Worm (Caenorhabditis elegans) whole organism, young adult: ENCODE measurements around the gene acr-24.

ENCODE experiments used
- B0019.2 ChIP-seq: fragments of 200-800 bp; sonication (Bioruptor generic); conservative IDR thresholded peaks from 2 replicates; pipeline ENCODE4 v1.3.6; 2022; ENCODE audit warnings: missing genetic modification reagents, missing genetic modification characterization, missing compliant biosample characterization
- C06A6.2 ChIP-seq: fragments of 200-800 bp; sonication (Bioruptor generic); conservative IDR thresholded peaks from 2 replicates; pipeline ENCODE4 v1.3.6; 2022; ENCODE audit warnings: missing genetic modification characterization, missing compliant biosample characterization
- C17E4.6 ChIP-seq: fragments of 200-800 bp; sonication (Bioruptor generic); IDR thresholded peaks from 2 replicates; pipeline ENCODE4 v1.3.6; 2022; ENCODE audit warnings: missing genetic modification reagents, missing genetic modification characterization, missing compliant biosample characterization
- F33H1.4 ChIP-seq: fragments of 200-800 bp; sonication (Bioruptor generic); IDR thresholded peaks from 2 replicates; pipeline ENCODE4 v1.3.6; 2022; ENCODE audit warnings: missing genetic modification reagents, missing genetic modification characterization, missing compliant biosample characterization
- F37B4.10 ChIP-seq: fragments of 200-800 bp; sonication (Bioruptor generic); IDR thresholded peaks from 2 replicates; pipeline ENCODE4 v1.3.6; 2022; ENCODE audit warnings: missing genetic modification characterization, missing compliant biosample characterization
- F39B2.1 ChIP-seq: fragments of 200-800 bp; sonication (Bioruptor generic); IDR thresholded peaks from 2 replicates; pipeline ENCODE4 v1.3.6; 2022; ENCODE audit warnings: missing genetic modification reagents, missing genetic modification characterization, missing compliant biosample characterization
- K11D2.4 ChIP-seq: fragments of 200-800 bp; sonication (Bioruptor generic); IDR thresholded peaks from 2 replicates; pipeline ENCODE4 v1.3.6; 2022; ENCODE audit warnings: missing genetic modification reagents, missing genetic modification characterization, missing compliant biosample characterization
- Y53F4B.3 ChIP-seq: fragments of 200-800 bp; sonication (Bioruptor generic); IDR thresholded peaks from 2 replicates; pipeline ENCODE4 v1.3.6; 2022; ENCODE audit warnings: missing genetic modification reagents, missing genetic modification characterization, missing compliant biosample characterization
- Y53G8AR.9 ChIP-seq: fragments of 200-800 bp; sonication (Bioruptor generic); conservative IDR thresholded peaks from 2 replicates; pipeline ENCODE4 v1.3.6; 2022; ENCODE audit warnings: missing genetic modification reagents, missing genetic modification characterization, missing compliant biosample characterization
- Y56A3A.18 ChIP-seq: fragments of 200-800 bp; sonication (Bioruptor generic); IDR thresholded peaks from 2 replicates; pipeline ENCODE4 v1.3.6; 2022; ENCODE audit warnings: missing genetic modification reagents, missing genetic modification characterization, missing compliant biosample characterization
- Y95B8A.8 ChIP-seq: fragments of 200-800 bp; sonication (Bioruptor generic); IDR thresholded peaks from 2 replicates; pipeline ENCODE4 v1.3.6; 2022; ENCODE audit warnings: missing genetic modification reagents, missing genetic modification characterization, missing compliant biosample characterization
- aptf-2 ChIP-seq: fragments of 200-800 bp; sonication (Bioruptor generic); conservative IDR thresholded peaks from 2 replicates; pipeline ENCODE4 v1.3.6; 2022; ENCODE audit warnings: missing genetic modification reagents, missing genetic modification characterization, missing compliant biosample characterization
- attf-3 ChIP-seq: fragments of 200-800 bp; sonication (Bioruptor generic); conservative IDR thresholded peaks from 2 replicates; pipeline ENCODE4 v1.3.6; 2022; ENCODE audit warnings: missing genetic modification reagents, missing genetic modification characterization, missing compliant biosample characterization
- attf-6 ChIP-seq: fragments of 200-800 bp; sonication (Bioruptor generic); IDR thresholded peaks from 2 replicates; pipeline ENCODE4 v1.3.6; 2022; ENCODE audit warnings: missing genetic modification reagents, missing genetic modification characterization, missing compliant biosample characterization
- bed-1 ChIP-seq: fragments of 200-800 bp; sonication (Bioruptor generic); IDR thresholded peaks from 2 replicates; pipeline ENCODE4 v1.3.6; 2022; ENCODE audit warnings: missing genetic modification reagents, missing genetic modification characterization, missing compliant biosample characterization
- bed-2 ChIP-seq: fragments of 200-800 bp; sonication (Bioruptor generic); IDR thresholded peaks from 2 replicates; pipeline ENCODE4 v1.3.6; 2022; ENCODE audit warnings: missing genetic modification reagents, missing genetic modification characterization, missing compliant biosample characterization
- cebp-1 ChIP-seq, 2 experiments: fragments of 200-800 bp in 1 of 2; sonication (Bioruptor generic) in 1 of 2; sonication (generic microtip) in 1 of 2; IDR thresholded peaks in 1 of 2; optimal IDR thresholded peaks in 1 of 2; 2 replicates each; pipeline versions ENCODE4 v1.3.6 to Lab custom; 2017 to 2022; ENCODE audit warnings: missing compliant biosample characterization in 2 of 2, missing genetic modification characterization in 2 of 2, mild to moderate bottlenecking in 1 of 2, missing genetic modification reagents in 1 of 2, moderate library complexity in 1 of 2
- cebp-2 ChIP-seq: fragments of 200-800 bp; sonication (Bioruptor generic); IDR thresholded peaks from 2 replicates; pipeline ENCODE4 v1.3.6; 2022; ENCODE audit warnings: missing genetic modification characterization, missing compliant biosample characterization
- ceh-91 ChIP-seq: fragments of 200-800 bp; sonication (Bioruptor generic); IDR thresholded peaks from 2 replicates; pipeline ENCODE4 v1.3.6; 2022; ENCODE audit warnings: missing genetic modification reagents, missing genetic modification characterization, missing compliant biosample characterization
- dox-1 ChIP-seq: fragments of 200-800 bp; sonication (Bioruptor generic); IDR thresholded peaks from 2 replicates; pipeline ENCODE4 v1.3.6; 2022; ENCODE audit warnings: missing genetic modification reagents, missing genetic modification characterization, missing compliant biosample characterization
- egrh-3 ChIP-seq: fragments of 200-800 bp; sonication (Bioruptor generic); IDR thresholded peaks from 2 replicates; pipeline ENCODE4 v1.3.6; 2022; ENCODE audit warnings: missing genetic modification reagents, missing genetic modification characterization, missing compliant biosample characterization
- ekl-4 ChIP-seq: fragments of 200-800 bp; sonication (Bioruptor generic); IDR thresholded peaks from 2 replicates; pipeline ENCODE4 v1.3.6; 2022; ENCODE audit warnings: missing genetic modification reagents, missing genetic modification characterization, missing compliant biosample characterization
- hmg-1.2 ChIP-seq: fragments of 200-800 bp; sonication (Bioruptor generic); IDR thresholded peaks from 2 replicates; pipeline ENCODE4 v1.3.6; 2022; ENCODE audit warnings: missing genetic modification reagents, missing genetic modification characterization, missing compliant biosample characterization
- hsf-1 ChIP-seq: fragments of 200-800 bp; sonication (Bioruptor generic); IDR thresholded peaks from 2 replicates; pipeline ENCODE4 v1.3.6; 2022; ENCODE audit warnings: missing genetic modification reagents, missing genetic modification characterization, missing compliant biosample characterization
- let-526 ChIP-seq: fragments of 200-800 bp; sonication (Bioruptor generic); IDR thresholded peaks from 2 replicates; pipeline ENCODE4 v1.3.6; 2022; ENCODE audit warnings: missing genetic modification reagents, missing genetic modification characterization, missing compliant biosample characterization
- let-607 ChIP-seq, 2 experiments: fragments of 200-800 bp in 1 of 2; sonication (Bioruptor generic) in 1 of 2; sonication (generic microtip) in 1 of 2; optimal IDR thresholded peaks; 2 replicates each; lab custom pipeline; 2016 to 2018; ENCODE audit warnings: mild to moderate bottlenecking in 2 of 2, missing compliant biosample characterization in 2 of 2, missing genetic modification characterization in 2 of 2, moderate library complexity in 2 of 2, missing genotype in 1 of 2
- lin-26 ChIP-seq: fragments of 200-800 bp; sonication (Bioruptor generic); IDR thresholded peaks from 2 replicates; pipeline ENCODE4 v1.3.6; 2022; ENCODE audit warnings: missing genetic modification reagents, missing genetic modification characterization, missing compliant biosample characterization
- lin-54 ChIP-seq: fragments of 200-800 bp; sonication (Bioruptor generic); optimal IDR thresholded peaks from 2 replicates; lab custom pipeline; 2018; ENCODE audit warnings: mild to moderate bottlenecking, missing genetic modification characterization, missing compliant biosample characterization
- lir-1 ChIP-seq: fragments of 200-800 bp; sonication (Bioruptor generic); conservative IDR thresholded peaks from 2 replicates; pipeline ENCODE4 v1.3.6; 2022; ENCODE audit warnings: missing genetic modification reagents, missing genetic modification characterization, missing compliant biosample characterization
- madf-10 ChIP-seq: sonication (generic microtip); optimal IDR thresholded peaks from 2 replicates; lab custom pipeline; 2016; ENCODE audit warnings: mild to moderate bottlenecking, missing genetic modification characterization, missing compliant biosample characterization
- madf-3 ChIP-seq: fragments of 200-800 bp; sonication (Bioruptor generic); IDR thresholded peaks from 2 replicates; pipeline ENCODE4 v1.3.6; 2022; ENCODE audit warnings: missing genetic modification reagents, missing genetic modification characterization, missing compliant biosample characterization
- madf-6 ChIP-seq: fragments of 200-800 bp; sonication (Bioruptor generic); IDR thresholded peaks from 2 replicates; pipeline ENCODE4 v1.3.6; 2022; ENCODE audit warnings: missing genetic modification reagents, missing genetic modification characterization, missing compliant biosample characterization
- madf-8 ChIP-seq: fragments of 200-800 bp; sonication (Bioruptor generic); conservative IDR thresholded peaks from 2 replicates; pipeline ENCODE4 v1.3.6; 2022; ENCODE audit warnings: missing genetic modification reagents, missing genetic modification characterization, missing compliant biosample characterization
- mcd-1 ChIP-seq: fragments of 200-800 bp; sonication (Bioruptor generic); IDR thresholded peaks from 2 replicates; pipeline ENCODE4 v1.3.6; 2022; ENCODE audit warnings: missing genetic modification reagents, missing genetic modification characterization, missing compliant biosample characterization
- nfyb-1 ChIP-seq: fragments of 200-800 bp; sonication (Bioruptor generic); IDR thresholded peaks from 2 replicates; pipeline ENCODE4 v1.3.6; 2022; ENCODE audit warnings: missing genetic modification reagents, missing genetic modification characterization, missing compliant biosample characterization
- pbrm-1 ChIP-seq: fragments of 200-800 bp; sonication (Bioruptor generic); IDR thresholded peaks from 2 replicates; pipeline ENCODE4 v1.3.6; 2022; ENCODE audit warnings: missing genetic modification reagents, missing genetic modification characterization, missing compliant biosample characterization
- rcor-1 ChIP-seq: fragments of 200-800 bp; sonication (Bioruptor generic); IDR thresholded peaks from 2 replicates; pipeline ENCODE4 v1.3.6; 2022; ENCODE audit warnings: missing genetic modification reagents, missing genetic modification characterization, missing compliant biosample characterization
- tbp1 ChIP-seq: fragments of 200-800 bp; sonication (Bioruptor generic); optimal IDR thresholded peaks from 2 replicates; lab custom pipeline; 2018; ENCODE audit warnings: mild to moderate bottlenecking, missing genetic modification characterization, missing compliant biosample characterization
- tlf-1 ChIP-seq: fragments of 200-800 bp; sonication (Bioruptor generic); optimal IDR thresholded peaks from 2 replicates; lab custom pipeline; 2018; ENCODE audit warnings: mild to moderate bottlenecking, missing genetic modification characterization, missing compliant biosample characterization
- unc-130 ChIP-seq: sonication (generic microtip); optimal IDR thresholded peaks from 2 replicates; lab custom pipeline; 2016; ENCODE audit warnings: missing genetic modification reagents, missing genetic modification characterization, missing compliant biosample characterization
- ztf-18 ChIP-seq: sonication (generic microtip); optimal IDR thresholded peaks from 2 replicates; lab custom pipeline; 2016; ENCODE audit warnings: missing genotype, mild to moderate bottlenecking, missing genetic modification characterization, missing compliant biosample characterization
- ztf-25 ChIP-seq: fragments of 200-800 bp; sonication (Bioruptor generic); IDR thresholded peaks from 2 replicates; pipeline ENCODE4 v1.3.6; 2022; ENCODE audit warnings: missing genetic modification reagents, missing genetic modification characterization, missing compliant biosample characterization
- ztf-28 ChIP-seq: fragments of 200-800 bp; sonication (Bioruptor generic); IDR thresholded peaks from 2 replicates; pipeline ENCODE4 v1.3.6; 2022; ENCODE audit warnings: missing genetic modification reagents, missing genetic modification characterization, missing compliant biosample characterization
- ztf-6 ChIP-seq: fragments of 200-800 bp; sonication (Bioruptor generic); IDR thresholded peaks from 2 replicates; pipeline ENCODE4 v1.3.6; 2022; ENCODE audit warnings: missing genetic modification reagents, missing genetic modification characterization, missing compliant biosample characterization

Gene acr-24

DNA sequence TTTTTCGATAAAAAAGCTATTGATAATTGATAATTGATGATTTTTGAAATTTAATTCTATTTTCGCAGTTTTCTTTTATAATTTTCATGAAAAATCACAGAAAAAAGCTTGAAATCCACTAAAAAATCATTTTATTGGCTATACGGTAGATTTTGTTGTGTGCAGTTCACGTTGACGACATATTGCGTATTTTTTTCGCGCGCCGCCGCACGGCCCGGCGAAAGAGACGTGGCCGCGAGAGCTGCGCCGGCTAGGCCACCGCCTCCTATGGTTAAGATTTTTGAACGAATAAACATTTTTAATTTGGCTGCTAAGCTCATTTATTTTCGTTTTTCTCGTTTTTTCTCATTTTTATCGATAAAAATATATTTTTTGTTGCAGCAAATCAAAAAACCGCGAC, 31.5 kb downstream of the acr-24 start (continued):
- TF ChIP-seq F33H1.4 (GFP tag; lab: Robert Waterston, UW) (peak; percentile 65), egrh-3 (GFP tag; lab: Robert Waterston, UW) (peak; percentile 70; the same call in 1 of the 2 replicates), hsf-1 (GFP tag; lab: Robert Waterston, UW) (peak; percentile 73), Y53F4B.3 (GFP tag; lab: Robert Waterston, UW) (peak; percentile 59; the same call in 1 of the 2 replicates), attf-3 (peak; percentile 38; the same call in 1 of the 2 replicates), pbrm-1 (peak; percentile 82), hmg-1.2 (peak; percentile 95), madf-8 (peak; percentile 70), lir-1 (peak; percentile 76; the same call in 1 of the 2 replicates), ekl-4 (peak; percentile 48), madf-10 (tag; lab: Kevin White, UChicago) (peak; percentile 11), ztf-18 (tag; lab: Kevin White, UChicago) (peak; percentile 15), mcd-1 (GFP tag; lab: Robert Waterston, UW) (peak; percentile 80), tbp1 (GFP tag; lab: Kevin White, UChicago) (peak; percentile 61), nfyb-1 (GFP tag; lab: Robert Waterston, UW) (peak; percentile 66; the same call in 1 of the 2 replicates), Y95B8A.8 (GFP tag; lab: Robert Waterston, UW) (peak; percentile 89; the same call in 1 of the 2 replicates), attf-6 (GFP tag; lab: Robert Waterston, UW) (peak; percentile 97), lin-54 (peak; percentile 36), C17E4.6 (GFP tag; lab: Robert Waterston, UW) (0 out of 2 replicates have a peak, but pooled peaks have one; percentile 18), B0019.2 (peak; percentile 94), ztf-6 (GFP tag; lab: Robert Waterston, UW) (0 out of 2 replicates have a peak, but pooled peaks have one; percentile 12), ceh-91 (peak; percentile 91), unc-130 (GFP tag; lab: Kevin White, UChicago) (peak; percentile 25)
- TF ChIP-seq, all 124 proteins: peak for 38; not testable (repeated sequence) for 86

- TF ChIP-seq C06A6.2 (GFP tag; lab: Robert Waterston, UW) (peak; percentile 86), cebp-2 (GFP tag; lab: Robert Waterston, UW) (peak; percentile 84; the same call in 1 of the 2 replicates), madf-3 (GFP tag; lab: Robert Waterston, UW) (peak; percentile 94), Y53G8AR.9 (GFP tag; lab: Robert Waterston, UW) (peak; percentile 96), lin-54 (peak; percentile 41), dox-1 (GFP tag; lab: Robert Waterston, UW) (peak; percentile 97; the same call in 1 of the 2 replicates), let-607 (tag; optimal IDR thresholded peaks at IDR 0.05; lab: Kevin White, UChicago) (peak in 1 of 2 experiments; percentile 79), hsf-1 (GFP tag; lab: Robert Waterston, UW) (peak; percentile 87), let-526 (GFP tag; lab: Robert Waterston, UW) (peak; percentile 72; the same call in 1 of the 2 replicates), Y56A3A.18 (GFP tag; lab: Robert Waterston, UW) (peak; percentile 89), K11D2.4 (GFP tag; lab: Robert Waterston, UW) (peak; percentile 94), lin-26 (GFP tag; lab: Robert Waterston, UW) (peak; percentile 76), Y95B8A.8 (GFP tag; lab: Robert Waterston, UW) (peak; percentile 83; the same call in 1 of the 2 replicates), ztf-25 (GFP tag; lab: Robert Waterston, UW) (0 out of 2 replicates have a peak, but pooled peaks have one; percentile 64), pbrm-1 (peak; percentile 94), madf-6 (GFP tag; lab: Robert Waterston, UW) (peak; percentile 92), ceh-91 (peak; percentile 81), tbp1 (GFP tag; lab: Kevin White, UChicago) (peak; percentile 22), tlf-1 (GFP tag; lab: Kevin White, UChicago) (peak; percentile 50), rcor-1 (GFP tag; lab: Robert Waterston, UW) (peak; percentile 94), attf-3 (peak; percentile 80), bed-1 (GFP tag; lab: Robert Waterston, UW) (0 out of 2 replicates have a peak, but pooled peaks have one; percentile 46), bed-2 (peak; percentile 91), F37B4.10 (peak; percentile 88; the same call in 1 of the 2 replicates), madf-8 (peak; percentile 85), cebp-1 (GFP tag; IDR thresholded peaks at IDR 0.05; lab: Robert Waterston, UW) (peak; percentile 72), cebp-1 (tag; optimal IDR thresholded peaks at IDR 0.05; lab: Kevin White, UChicago) (peak; percentile 34), ztf-28 (GFP tag; lab: Robert Waterston, UW) (peak; percentile 81), aptf-2 (GFP tag; lab: Robert Waterston, UW) (peak; percentile 83; the same call in 1 of the 2 replicates), ztf-6 (GFP tag; lab: Robert Waterston, UW) (0 out of 2 replicates have a peak, but pooled peaks have one; percentile 46), lir-1 (peak; percentile 80), F39B2.1 (0 out of 2 replicates have a peak, but pooled peaks have one; percentile 59)
Measured at ce11 chrIV:15530486-15530885, 33.1 kb downstream of the acr-24 start.
